Fruit fly (Drosophila melanogaster) whole organism, embryonic: ENCODE results near the gene nol.

Experiments
- Ada2b ChIP-seq: fragments of 200-800 bp; sonication (Bioruptor generic); IDR thresholded peaks from 2 replicates; pipeline ENCODE4 v1.3.6; 2022; ENCODE audit warnings: missing biosample characterization, missing genetic modification characterization
- Adf1 ChIP-seq: fragments of 200-800 bp; sonication (Bioruptor generic); IDR thresholded peaks from 2 replicates; pipeline ENCODE4 v1.3.6; 2022; ENCODE audit warnings: missing biosample characterization, missing genetic modification characterization
- Atf6 ChIP-seq: fragments of 200-800 bp; sonication (Bioruptor generic); IDR thresholded peaks from 2 replicates; pipeline ENCODE4 v1.3.6; 2022; ENCODE audit warnings: missing biosample characterization, missing genetic modification characterization
- BEAF-32 ChIP-seq: fragments of 200-800 bp; sonication (Bioruptor generic); optimal IDR thresholded peaks from 3 replicates; lab custom pipeline; 2017; ENCODE audit warnings: missing biosample characterization, missing genetic modification characterization, mild to moderate bottlenecking, moderate library complexity, missing genetic modification reagents
- CG10321 ChIP-seq: fragments of 200-800 bp; sonication (Bioruptor generic); IDR thresholded peaks from 2 replicates; pipeline ENCODE4 v1.3.6; 2022; ENCODE audit warnings: missing biosample characterization, missing genetic modification characterization
- CG10366 ChIP-seq: fragments of 200-800 bp; sonication (Bioruptor generic); IDR thresholded peaks from 2 replicates; pipeline ENCODE4 v1.3.6; 2022; ENCODE audit warnings: missing biosample characterization, missing genetic modification characterization
- CG12236 ChIP-seq: fragments of 200-800 bp; sonication (Bioruptor generic); optimal IDR thresholded peaks from 2 replicates; lab custom pipeline; 2016; ENCODE audit warnings: missing biosample characterization, missing genetic modification characterization
- CG12391 ChIP-seq: fragments of 200-800 bp; sonication (Bioruptor generic); optimal IDR thresholded peaks from 3 replicates; lab custom pipeline; 2018; ENCODE audit warnings: missing biosample characterization, mild to moderate bottlenecking, missing genetic modification characterization, moderate library complexity
- CG12769 ChIP-seq: fragments of 200-800 bp; sonication (Bioruptor generic); optimal IDR thresholded peaks from 2 replicates; lab custom pipeline; 2019; ENCODE audit warnings: missing biosample characterization, mild to moderate bottlenecking, missing genetic modification characterization, moderate library complexity
- CG14710 ChIP-seq: fragments of 200-800 bp; sonication (Bioruptor generic); optimal IDR thresholded peaks from 3 replicates; lab custom pipeline; 2019; ENCODE audit warnings: missing biosample characterization, mild to moderate bottlenecking, missing genetic modification characterization, moderate library complexity
- CG15696 ChIP-seq: fragments of 200-800 bp; sonication (Bioruptor generic); optimal IDR thresholded peaks from 2 replicates; lab custom pipeline; 2019; ENCODE audit warnings: missing biosample characterization, mild to moderate bottlenecking, missing genetic modification characterization, moderate library complexity
- CG17912 ChIP-seq: fragments of 200-800 bp; sonication (Bioruptor generic); optimal IDR thresholded peaks from 2 replicates; lab custom pipeline; 2018; ENCODE audit warnings: missing biosample characterization, mild to moderate bottlenecking, missing genetic modification characterization
- CG31388 ChIP-seq: fragments of 200-800 bp; sonication (Bioruptor generic); optimal IDR thresholded peaks from 2 replicates; lab custom pipeline; 2016; ENCODE audit warnings: missing biosample characterization, missing genetic modification characterization
- CG31441 ChIP-seq: fragments of 200-800 bp; sonication (Bioruptor generic); IDR thresholded peaks from 2 replicates; pipeline ENCODE4 v1.3.6; 2022; ENCODE audit warnings: missing biosample characterization, missing genetic modification characterization
- CG34224 ChIP-seq: fragments of 200-800 bp; sonication (Bioruptor generic); IDR thresholded peaks from 3 replicates; pipeline ENCODE4 v1.3.6; 2022; ENCODE audit warnings: missing biosample characterization, missing genetic modification characterization; ENCODE audit not compliant: partially characterized antibody
- CG3995 ChIP-seq: fragments of 200-800 bp; sonication (Bioruptor generic); optimal IDR thresholded peaks from 3 replicates; lab custom pipeline; 2016; ENCODE audit warnings: missing biosample characterization, missing genetic modification characterization
- CG4360 ChIP-seq: fragments of 200-800 bp; sonication (Bioruptor generic); IDR thresholded peaks from 2 replicates; pipeline ENCODE4 v1.3.6; 2022; ENCODE audit warnings: missing biosample characterization, missing genetic modification characterization
- CG4404 ChIP-seq: fragments of 200-800 bp; sonication (Bioruptor generic); IDR thresholded peaks from 2 replicates; pipeline ENCODE4 v1.3.6; 2022; ENCODE audit warnings: missing biosample characterization, missing genetic modification characterization
- CG4730 ChIP-seq: fragments of 200-800 bp; sonication (Bioruptor generic); IDR thresholded peaks from 2 replicates; pipeline ENCODE4 v1.3.6; 2022; ENCODE audit warnings: missing biosample characterization, missing genetic modification characterization
- CG8478 ChIP-seq: fragments of >200 bp; optimal IDR thresholded peaks from 2 replicates; lab custom pipeline; 2018
- CG9215 ChIP-seq: fragments of 200-800 bp; sonication (Bioruptor generic); IDR thresholded peaks from 2 replicates; pipeline ENCODE4 v1.3.6; 2022; ENCODE audit warnings: missing biosample characterization, missing genetic modification characterization
- CTCF ChIP-seq: fragments of 200-800 bp; sonication (Bioruptor generic); optimal IDR thresholded peaks from 2 replicates; lab custom pipeline; 2017; ENCODE audit warnings: missing biosample characterization, mild to moderate bottlenecking, missing genetic modification characterization, moderate library complexity
- D19B ChIP-seq: fragments of 200-800 bp; sonication (Bioruptor generic); optimal IDR thresholded peaks from 2 replicates; lab custom pipeline; 2017; ENCODE audit warnings: missing biosample characterization, mild to moderate bottlenecking, missing genetic modification characterization
- Deaf1 ChIP-seq: fragments of 200-800 bp; optimal IDR thresholded peaks from 3 replicates; lab custom pipeline; 2019; ENCODE audit warnings: missing biosample characterization, mild to moderate bottlenecking, missing genetic modification characterization, moderate library complexity
- Dfd ChIP-seq, 2 experiments: fragments of >200 bp; optimal IDR thresholded peaks; 2 replicates each; lab custom pipeline; 2017; ENCODE audit warnings: missing biosample characterization in 2 of 2, missing genetic modification characterization in 2 of 2
- E2f1 ChIP-seq: fragments of 200-800 bp; sonication (Bioruptor generic); IDR thresholded peaks from 2 replicates; pipeline ENCODE4 v1.3.6; 2022; ENCODE audit warnings: missing biosample characterization, missing genetic modification characterization
- Ets65A ChIP-seq: fragments of 200-800 bp; sonication (Bioruptor generic); peaks from one replicate; lab custom pipeline; 2016; ENCODE audit warnings: missing biosample characterization, missing genetic modification characterization
- Max ChIP-seq: fragments of 200-800 bp; sonication (Bioruptor generic); optimal IDR thresholded peaks from 2 replicates; lab custom pipeline; 2016; ENCODE audit warnings: missing biosample characterization, mild to moderate bottlenecking, missing genetic modification characterization
- Scr ChIP-seq: fragments of 200-800 bp; sonication (Bioruptor generic); IDR thresholded peaks from 2 replicates; pipeline ENCODE4 v1.3.6; 2022; ENCODE audit warnings: missing biosample characterization, missing genetic modification characterization; ENCODE audit not compliant: partially characterized antibody
- Side ChIP-seq: fragments of 200-800 bp; sonication (Bioruptor generic); optimal IDR thresholded peaks from 2 replicates; lab custom pipeline; 2016; ENCODE audit warnings: missing biosample characterization, missing genetic modification characterization
- Xrp1 ChIP-seq: fragments of 200-800 bp; sonication (Bioruptor generic); IDR thresholded peaks from 2 replicates; pipeline ENCODE4 v1.3.6; 2022; ENCODE audit warnings: missing biosample characterization, missing genetic modification characterization
- ato ChIP-seq: fragments of 200-800 bp; sonication (Bioruptor generic); IDR thresholded peaks from 2 replicates; pipeline ENCODE4 v1.3.6; 2022; ENCODE audit warnings: missing biosample characterization, missing genetic modification characterization; ENCODE audit not compliant: partially characterized antibody
- cg ChIP-seq: fragments of 200-800 bp; sonication (Bioruptor generic); optimal IDR thresholded peaks from 3 replicates; lab custom pipeline; 2019; ENCODE audit warnings: missing biosample characterization, mild to moderate bottlenecking, missing genetic modification characterization, moderate library complexity
- chinmo ChIP-seq: fragments of 200-800 bp; sonication (Bioruptor generic); IDR thresholded peaks from 4 replicates; pipeline ENCODE4 v1.3.6; 2022; ENCODE audit warnings: missing biosample characterization, missing genetic modification characterization; ENCODE audit not compliant: partially characterized antibody
- ci ChIP-seq: fragments of 200-800 bp; sonication (Bioruptor generic); IDR thresholded peaks from 3 replicates; pipeline ENCODE4 v1.3.6; 2022; ENCODE audit warnings: missing biosample characterization, missing genetic modification characterization
- fru ChIP-seq: fragments of >200 bp; optimal IDR thresholded peaks from 2 replicates; lab custom pipeline; 2017
- hkb ChIP-seq, 2 experiments: fragments of 200-800 bp in 1 of 2; fragments of >200 bp in 1 of 2; sonication (Bioruptor generic) in 1 of 2; IDR thresholded peaks in 1 of 2; optimal IDR thresholded peaks in 1 of 2; 2 replicates each; pipeline versions ENCODE4 v1.3.6 to Lab custom; 2017 to 2022; ENCODE audit warnings: missing biosample characterization in 1 of 2, missing genetic modification characterization in 1 of 2
- luna ChIP-seq: fragments of 200-800 bp; sonication (Bioruptor generic); optimal IDR thresholded peaks from 2 replicates; lab custom pipeline; 2016; ENCODE audit warnings: missing biosample characterization, missing genetic modification characterization
- oc ChIP-seq: fragments of 200-800 bp; sonication (Bioruptor generic); optimal IDR thresholded peaks from 2 replicates; lab custom pipeline; 2018; ENCODE audit warnings: missing biosample characterization, mild to moderate bottlenecking, missing genetic modification characterization, moderate library complexity
- pnt ChIP-seq: fragments of 200-800 bp; sonication (Bioruptor generic); optimal IDR thresholded peaks from 3 replicates; lab custom pipeline; 2016; ENCODE audit warnings: missing biosample characterization, missing genetic modification characterization
- pzg ChIP-seq: fragments of 200-800 bp; sonication (Bioruptor generic); optimal IDR thresholded peaks from 3 replicates; lab custom pipeline; 2018; ENCODE audit warnings: missing biosample characterization, mild to moderate bottlenecking, missing genetic modification characterization, moderate library complexity
- sna ChIP-seq: fragments of 200-800 bp; sonication (Bioruptor generic); IDR thresholded peaks from 2 replicates; pipeline ENCODE4 v1.3.6; 2022; ENCODE audit warnings: missing biosample characterization, missing genetic modification characterization; ENCODE audit not compliant: partially characterized antibody
- stwl ChIP-seq: fragments of 200-800 bp; sonication (Bioruptor generic); optimal IDR thresholded peaks from 3 replicates; lab custom pipeline; 2018; ENCODE audit warnings: missing biosample characterization, mild to moderate bottlenecking, missing genetic modification characterization, moderate library complexity
- sug ChIP-seq: fragments of 200-800 bp; optimal IDR thresholded peaks from 2 replicates; lab custom pipeline; 2019; ENCODE audit warnings: missing biosample characterization, mild to moderate bottlenecking, missing genetic modification characterization, moderate library complexity
- vnd ChIP-seq: fragments of 200-800 bp; sonication (Bioruptor generic); IDR thresholded peaks from 3 replicates; pipeline ENCODE4 v1.3.6; 2022; ENCODE audit warnings: missing biosample characterization, missing genetic modification characterization; ENCODE audit not compliant: partially characterized antibody
- vvl ChIP-seq: fragments of 200-800 bp; sonication (Bioruptor generic); IDR thresholded peaks from 2 replicates; pipeline ENCODE4 v1.3.6; 2022; ENCODE audit warnings: missing biosample characterization, missing genetic modification characterization
- z ChIP-seq: fragments of 200-800 bp; sonication (Bioruptor generic); IDR thresholded peaks from 3 replicates; pipeline ENCODE4 v1.3.6; 2022; ENCODE audit warnings: missing biosample characterization, missing genetic modification characterization
- zfh1 ChIP-seq: fragments of 200-800 bp; sonication (Bioruptor generic); IDR thresholded peaks from 3 replicates; pipeline ENCODE4 v1.3.6; 2022; ENCODE audit warnings: missing biosample characterization, missing genetic modification characterization

The nol gene

dm6 chr3L:11113198-11114197 is 17.1 kb upstream of the nol start, which contains the start of gene Sod1 (continued):
- TF ChIP-seq CG3995 (GFP tag; lab: Kevin White, UChicago) (peak; percentile 89), CG17912 (GFP tag; lab: Kevin White, UChicago) (no peak), CTCF (GFP tag; lab: Kevin White, UChicago) (peak; percentile 10), stwl (tag; lab: Kevin White, UChicago) (peak; percentile 57), hkb (optimal IDR thresholded peaks at IDR 0.05; lab: Kevin White, UChicago) (no peak), hkb (GFP tag; IDR thresholded peaks at IDR 0.05; lab: Robert Waterston, UW) (0 out of 2 replicates have a peak, but pooled peaks have one; percentile 7), vnd (0 out of 3 replicates have a peak, but pooled peaks have one; percentile 12), E2f1 (GFP tag; lab: Robert Waterston, UW) (no peak), BEAF-32 (GFP tag; lab: Kevin White, UChicago) (peak; percentile 20), cg (GFP tag; lab: Kevin White, UChicago) (peak; percentile 30), CG12391 (tag; lab: Kevin White, UChicago) (peak; percentile 20), Scr (0 out of 2 replicates have a peak, but pooled peaks have one; percentile 33), CG15696 (tag; lab: Kevin White, UChicago) (no peak)
- TF ChIP-seq, all 482 proteins: peak for 70

- TF ChIP-seq Ada2b (no peak), CG12236 (no peak), CG10321 (GFP tag; lab: Robert Waterston, UW) (no peak), CG12769 (tag; lab: Kevin White, UChicago) (no peak), CG14710 (tag; lab: Kevin White, UChicago) (no peak), Xrp1 (GFP tag; lab: Robert Waterston, UW) (no peak), ci (GFP tag; lab: Robert Waterston, UW) (peak; percentile 39; the same call in 1 of the 3 replicates), ato (GFP tag; lab: Robert Waterston, UW) (no peak), pzg (no peak), z (GFP tag; lab: Robert Waterston, UW) (no peak), Ets65A (GFP tag; lab: Kevin White, UChicago) (peak; percentile 27), CG8478 (lab: Kevin White, UChicago) (no peak), oc (tag; lab: Kevin White, UChicago) (no peak), CG31388 (GFP tag; lab: Kevin White, UChicago) (no peak), CG10366 (no peak), Atf6 (GFP tag; lab: Robert Waterston, UW) (no peak), D19B (GFP tag; lab: Kevin White, UChicago) (no peak), CG4360 (GFP tag; lab: Robert Waterston, UW) (peak; percentile 98), sug (tag; lab: Kevin White, UChicago) (no peak), CG9215 (GFP tag; lab: Robert Waterston, UW) (no peak), sna (GFP tag; lab: Robert Waterston, UW) (0 out of 2 replicates have a peak, but pooled peaks have one; percentile 12), Deaf1 (tag; lab: Kevin White, UChicago) (no peak), Dfd (GFP tag; optimal IDR thresholded peaks at IDR 0.05; lab: Kevin White, UChicago) (peak in 1 of 2 experiments; percentile 14), CG3995 (GFP tag; lab: Kevin White, UChicago) (no peak), Adf1 (GFP tag; lab: Robert Waterston, UW) (no peak), CG31441 (GFP tag; lab: Robert Waterston, UW) (no peak), chinmo (0 out of 4 replicates have a peak, but pooled peaks have one; percentile 14), zfh1 (no peak), fru (lab: Kevin White, UChicago) (no peak), CG34224 (GFP tag; lab: Robert Waterston, UW) (no peak), stwl (tag; lab: Kevin White, UChicago) (no peak), Max (GFP tag; lab: Kevin White, UChicago) (no peak), Side (no peak), CG4730 (GFP tag; lab: Robert Waterston, UW) (no peak), CG4404 (GFP tag; lab: Robert Waterston, UW) (no peak), luna (GFP tag; lab: Kevin White, UChicago) (no peak), vvl (no peak), pnt (GFP tag; lab: Kevin White, UChicago) (no peak)
Observed at dm6 chr3L:11117733-11118132, 12.9 kb upstream of the nol start.
